Worm (Caenorhabditis elegans): ENCODE measurements around the gene snx-17.

DNA sequence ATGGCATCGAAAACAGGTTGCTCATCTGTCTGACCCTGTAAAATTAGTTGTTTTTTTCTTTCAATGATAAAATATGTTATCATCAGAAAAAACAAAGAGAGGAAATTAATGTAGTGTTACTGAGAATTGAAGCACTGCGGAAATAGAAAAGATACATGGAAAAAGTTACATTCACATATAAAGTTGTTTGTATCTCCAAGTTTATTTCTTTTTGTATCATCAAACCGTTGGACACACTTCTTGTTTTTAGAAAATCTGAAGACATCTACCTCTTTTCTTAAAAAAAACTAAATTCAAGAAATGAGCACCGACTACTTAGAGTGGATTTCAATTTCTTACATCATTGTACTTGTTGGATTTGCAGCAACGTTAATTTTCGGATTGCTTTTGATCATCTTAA lies 39.8 kb downstream of the snx-17 start, which contains the start of gene str-10:
- TF ChIP-seq nhr-102 (tag; optimal IDR thresholded peaks at IDR 0.05) (no peak), nhr-25 (tag; optimal IDR thresholded peaks at IDR 0.05; ENCODE audit: borderline replicate concordance, insufficient read depth) (no peak), Y48G9A.11 (GFP tag; IDR thresholded peaks at IDR 0.05) (no peak)
